Fruit fly (Drosophila melanogaster) whole organism, prepupa: Measurements from ENCODE around the gene sick.
A peak's percentile ranks its signal among the peaks of the same experiment; 100 is the strongest.

ENCODE experiments used
- CG10631 ChIP-seq: fragments of 200-800 bp; sonication (Bioruptor generic); optimal IDR thresholded peaks from 2 replicates; lab custom pipeline; 2016; ENCODE audit warnings: missing biosample characterization, missing genetic modification characterization
- CG10669 ChIP-seq: fragments of 200-800 bp; sonication (Bioruptor generic); optimal IDR thresholded peaks from 3 replicates; lab custom pipeline; 2018; ENCODE audit warnings: missing biosample characterization, mild to moderate bottlenecking, missing genetic modification characterization, moderate library complexity
- CG11294 ChIP-seq: fragments of 200-800 bp; sonication (Bioruptor generic); IDR thresholded peaks from 2 replicates; pipeline ENCODE4 v1.3.6; 2022; ENCODE audit warnings: missing biosample characterization, missing genetic modification characterization
- CG11762 ChIP-seq: fragments of 200-800 bp; sonication (Bioruptor generic); optimal IDR thresholded peaks from 3 replicates; lab custom pipeline; 2016; ENCODE audit warnings: missing biosample characterization, missing genetic modification characterization; ENCODE audit not compliant: insufficient read depth
- CG11902 ChIP-seq: fragments of 200-800 bp; sonication (Bioruptor generic); optimal IDR thresholded peaks from 3 replicates; lab custom pipeline; 2016; ENCODE audit warnings: missing biosample characterization, missing genetic modification characterization
- CG15336 ChIP-seq: fragments of 200-800 bp; sonication (Bioruptor generic); IDR thresholded peaks from 2 replicates; pipeline ENCODE4 v1.3.6; 2022; ENCODE audit warnings: missing biosample characterization, missing genetic modification characterization
- CG1621 ChIP-seq: fragments of 200-800 bp; sonication (Bioruptor generic); optimal IDR thresholded peaks from 3 replicates; lab custom pipeline; 2018; ENCODE audit warnings: missing biosample characterization, mild to moderate bottlenecking, missing genetic modification characterization
- CG3032 ChIP-seq: fragments of 200-800 bp; optimal IDR thresholded peaks from 2 replicates; lab custom pipeline; 2019; ENCODE audit warnings: missing biosample characterization, mild to moderate bottlenecking, missing genetic modification characterization, moderate library complexity
- CG31627 ChIP-seq: fragments of 200-800 bp; sonication (Bioruptor generic); optimal IDR thresholded peaks from 3 replicates; lab custom pipeline; 2016; ENCODE audit warnings: missing biosample characterization, missing genetic modification characterization
- CG34406 ChIP-seq: fragments of 200-800 bp; sonication (Bioruptor generic); optimal IDR thresholded peaks from 3 replicates; lab custom pipeline; 2016; ENCODE audit warnings: missing biosample characterization, missing genetic modification characterization
- CG3919 ChIP-seq: fragments of 200-800 bp; sonication (Bioruptor generic); optimal IDR thresholded peaks from 3 replicates; lab custom pipeline; 2016; ENCODE audit warnings: missing biosample characterization, missing genetic modification characterization
- CG4318 ChIP-seq: fragments of 200-800 bp; sonication (Bioruptor generic); optimal IDR thresholded peaks from 3 replicates; lab custom pipeline; 2017; ENCODE audit warnings: missing biosample characterization, mild to moderate bottlenecking, missing genetic modification characterization
- CG6163 ChIP-seq: fragments of 200-800 bp; sonication (Bioruptor generic); IDR thresholded peaks from 3 replicates; pipeline ENCODE4 v1.3.6; 2022; ENCODE audit warnings: missing biosample characterization, missing genetic modification characterization
- CG6276 ChIP-seq: fragments of 200-800 bp; sonication (Bioruptor generic); optimal IDR thresholded peaks from 2 replicates; lab custom pipeline; 2017; ENCODE audit warnings: missing biosample characterization, mild to moderate bottlenecking, missing genetic modification characterization
- CG6808 ChIP-seq: fragments of 200-800 bp; sonication (Bioruptor generic); optimal IDR thresholded peaks from 3 replicates; lab custom pipeline; 2017; ENCODE audit warnings: missing biosample characterization, missing genetic modification characterization, mild to moderate bottlenecking, moderate library complexity, missing genetic modification reagents
- CG7368 ChIP-seq: fragments of 200-800 bp; sonication (Bioruptor generic); optimal IDR thresholded peaks from 3 replicates; lab custom pipeline; 2016; ENCODE audit warnings: missing biosample characterization, missing genetic modification characterization
- CG8319 ChIP-seq: fragments of 200-800 bp; sonication (Bioruptor generic); optimal IDR thresholded peaks from 3 replicates; lab custom pipeline; 2016; ENCODE audit warnings: missing biosample characterization, missing genetic modification characterization
- CG8632 ChIP-seq: fragments of 200-800 bp; sonication (Bioruptor generic); optimal IDR thresholded peaks from 3 replicates; lab custom pipeline; 2016; ENCODE audit warnings: missing biosample characterization, missing genetic modification characterization
- Eip78C ChIP-seq: fragments of 200-800 bp; sonication (Bioruptor generic); peaks from one replicate; lab custom pipeline; 2016; ENCODE audit warnings: missing biosample characterization, missing genetic modification characterization
- Eip93F ChIP-seq: fragments of 200-800 bp; sonication (Bioruptor generic); optimal IDR thresholded peaks from 2 replicates; lab custom pipeline; 2016; ENCODE audit warnings: missing biosample characterization, mild to moderate bottlenecking, missing genetic modification characterization
- Ets21C ChIP-seq: fragments of 200-800 bp; sonication (Bioruptor generic); optimal IDR thresholded peaks from 3 replicates; lab custom pipeline; 2016; ENCODE audit warnings: missing biosample characterization, missing genetic modification characterization
- Ets96B ChIP-seq: fragments of 200-800 bp; optimal IDR thresholded peaks from 2 replicates; lab custom pipeline; 2019; ENCODE audit warnings: missing biosample characterization, mild to moderate bottlenecking, missing genetic modification characterization, moderate library complexity
- Gug ChIP-seq: fragments of 200-800 bp; sonication (Bioruptor generic); IDR thresholded peaks from 2 replicates; pipeline ENCODE4 v1.3.6; 2022; ENCODE audit warnings: missing biosample characterization, missing genetic modification characterization
- Hr39 ChIP-seq: fragments of 200-800 bp; sonication (Bioruptor generic); optimal IDR thresholded peaks from 2 replicates; lab custom pipeline; 2016; ENCODE audit warnings: missing biosample characterization, missing genetic modification characterization
- Hr4 ChIP-seq: fragments of 200-800 bp; sonication (Bioruptor generic); optimal IDR thresholded peaks from 3 replicates; lab custom pipeline; 2016; ENCODE audit warnings: missing biosample characterization, missing genetic modification characterization
- Lpt ChIP-seq: fragments of 200-800 bp; sonication (Bioruptor generic); optimal IDR thresholded peaks from 3 replicates; lab custom pipeline; 2016; ENCODE audit warnings: missing biosample characterization, missing genetic modification characterization
- Met ChIP-seq: fragments of 200-800 bp; sonication (Bioruptor generic); optimal IDR thresholded peaks from 3 replicates; lab custom pipeline; 2016; ENCODE audit warnings: missing biosample characterization, missing genetic modification characterization
- OdsH ChIP-seq: fragments of 200-800 bp; sonication (Bioruptor generic); optimal IDR thresholded peaks from 3 replicates; lab custom pipeline; 2016; ENCODE audit warnings: missing biosample characterization, missing genetic modification characterization
- Sox102F ChIP-seq: fragments of 200-800 bp; sonication (Bioruptor generic); optimal IDR thresholded peaks from 2 replicates; lab custom pipeline; 2016; ENCODE audit warnings: missing biosample characterization, mild to moderate bottlenecking, missing genetic modification characterization
- Sox14 ChIP-seq: fragments of 200-800 bp; sonication (Bioruptor generic); optimal IDR thresholded peaks from 3 replicates; lab custom pipeline; 2016; ENCODE audit warnings: missing biosample characterization, missing genetic modification characterization
- achi ChIP-seq: fragments of 200-800 bp; sonication (Bioruptor generic); optimal IDR thresholded peaks from 3 replicates; lab custom pipeline; 2016; ENCODE audit warnings: missing biosample characterization, missing genetic modification characterization
- acj6 ChIP-seq: fragments of 200-800 bp; sonication (Bioruptor generic); optimal IDR thresholded peaks from 3 replicates; lab custom pipeline; 2016; ENCODE audit warnings: missing biosample characterization, missing genetic modification characterization
- cyc ChIP-seq: fragments of 200-800 bp; sonication (Bioruptor generic); optimal IDR thresholded peaks from 3 replicates; lab custom pipeline; 2016; ENCODE audit warnings: missing biosample characterization, missing genetic modification characterization
- dac ChIP-seq: fragments of 200-800 bp; sonication (Bioruptor generic); optimal IDR thresholded peaks from 2 replicates; lab custom pipeline; 2017; ENCODE audit warnings: missing biosample characterization, mild to moderate bottlenecking, missing genetic modification characterization
- dsx ChIP-seq: fragments of 200-800 bp; optimal IDR thresholded peaks from 3 replicates; lab custom pipeline; 2019; ENCODE audit warnings: missing biosample characterization, mild to moderate bottlenecking, missing genetic modification characterization, moderate library complexity; ENCODE audit not compliant: poor library complexity, severe bottlenecking
- eg ChIP-seq: fragments of 200-800 bp; sonication (Bioruptor generic); IDR thresholded peaks from 3 replicates; pipeline ENCODE4 v1.3.6; 2022; ENCODE audit warnings: missing biosample characterization, missing genetic modification characterization
- esn ChIP-seq: fragments of 200-800 bp; sonication (Bioruptor generic); optimal IDR thresholded peaks from 2 replicates; lab custom pipeline; 2016; ENCODE audit warnings: missing biosample characterization, mild to moderate bottlenecking, missing genetic modification characterization, moderate library complexity
- fd59A ChIP-seq: fragments of 200-800 bp; sonication (Bioruptor generic); optimal IDR thresholded peaks from 2 replicates; lab custom pipeline; 2017; ENCODE audit warnings: missing biosample characterization, mild to moderate bottlenecking, missing genetic modification characterization, missing genetic modification reagents
- fd85E ChIP-seq: fragments of 200-800 bp; sonication (Bioruptor generic); optimal IDR thresholded peaks from 3 replicates; lab custom pipeline; 2016; ENCODE audit warnings: missing biosample characterization, missing genetic modification characterization
- fkh ChIP-seq: fragments of 200-800 bp; sonication (Bioruptor generic); optimal IDR thresholded peaks from 3 replicates; lab custom pipeline; 2017; ENCODE audit warnings: missing biosample characterization, mild to moderate bottlenecking, missing genetic modification characterization, moderate library complexity
- lz ChIP-seq: fragments of 200-800 bp; sonication (Bioruptor generic); optimal IDR thresholded peaks from 3 replicates; lab custom pipeline; 2016; ENCODE audit warnings: missing biosample characterization, missing genetic modification characterization
- net ChIP-seq: fragments of 200-800 bp; sonication (Bioruptor generic); optimal IDR thresholded peaks from 3 replicates; lab custom pipeline; 2016; ENCODE audit warnings: missing biosample characterization, missing genetic modification characterization
- spab ChIP-seq: fragments of 200-800 bp; sonication (Bioruptor generic); optimal IDR thresholded peaks from 2 replicates; lab custom pipeline; 2017; ENCODE audit warnings: missing biosample characterization, mild to moderate bottlenecking, missing genetic modification characterization, missing genetic modification reagents
- ss ChIP-seq, 2 experiments: fragments of 200-800 bp; sonication (Bioruptor generic); optimal IDR thresholded peaks; 2 replicates in 1 of 2; 3 replicates in 1 of 2; lab custom pipeline; 2017 to 2018; ENCODE audit warnings: mild to moderate bottlenecking in 2 of 2, missing biosample characterization in 2 of 2, missing genetic modification characterization in 2 of 2, moderate library complexity in 1 of 2
- vri ChIP-seq: fragments of 200-800 bp; sonication (Bioruptor generic); optimal IDR thresholded peaks from 3 replicates; lab custom pipeline; 2016; ENCODE audit warnings: missing biosample characterization, mild to moderate bottlenecking, missing genetic modification characterization

sick gene

DNA sequence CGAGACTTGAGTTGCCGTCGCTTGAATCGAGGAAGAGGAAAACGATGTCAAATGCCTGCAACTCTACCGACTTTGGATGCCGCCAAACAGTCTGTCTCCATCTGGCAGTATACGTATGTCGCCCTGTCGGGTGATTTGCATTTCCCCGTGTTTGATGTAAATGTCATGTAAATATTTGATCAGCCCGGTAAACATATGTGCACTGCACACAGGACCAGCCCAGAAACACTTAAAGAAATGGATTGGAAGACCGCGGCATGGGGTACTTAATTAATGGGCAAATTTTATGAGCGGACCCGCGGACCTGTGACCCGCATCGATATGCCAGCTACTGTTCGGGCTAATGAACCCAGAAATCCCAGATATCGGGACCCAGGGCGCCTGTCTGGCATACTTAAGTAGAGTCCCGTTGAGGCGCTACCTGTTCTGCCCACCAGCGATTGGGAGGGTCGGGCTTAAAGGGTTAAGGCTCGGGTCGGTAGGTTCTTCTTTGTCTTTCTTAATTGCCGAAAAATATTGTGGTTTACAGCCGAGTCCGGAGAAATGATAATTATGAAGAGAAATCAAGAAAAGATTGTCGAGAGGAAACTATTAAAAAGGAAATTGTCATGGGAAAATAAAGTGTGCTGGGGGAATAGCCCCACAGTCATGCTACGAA is 141.8 kb downstream of the sick start:
- TF ChIP-seq CG6808 (no peak), net (GFP tag; lab: Kevin White, UChicago) (no peak), CG11902 (GFP tag; lab: Kevin White, UChicago) (no peak), Eip78C (GFP tag; lab: Kevin White, UChicago) (peak; percentile 19), Hr39 (no peak), CG31627 (GFP tag; lab: Kevin White, UChicago) (no peak), esn (no peak), achi (GFP tag; lab: Kevin White, UChicago) (no peak), fkh (GFP tag; lab: Kevin White, UChicago) (peak; percentile 31), CG8319 (GFP tag; lab: Kevin White, UChicago) (no peak)

DNA sequence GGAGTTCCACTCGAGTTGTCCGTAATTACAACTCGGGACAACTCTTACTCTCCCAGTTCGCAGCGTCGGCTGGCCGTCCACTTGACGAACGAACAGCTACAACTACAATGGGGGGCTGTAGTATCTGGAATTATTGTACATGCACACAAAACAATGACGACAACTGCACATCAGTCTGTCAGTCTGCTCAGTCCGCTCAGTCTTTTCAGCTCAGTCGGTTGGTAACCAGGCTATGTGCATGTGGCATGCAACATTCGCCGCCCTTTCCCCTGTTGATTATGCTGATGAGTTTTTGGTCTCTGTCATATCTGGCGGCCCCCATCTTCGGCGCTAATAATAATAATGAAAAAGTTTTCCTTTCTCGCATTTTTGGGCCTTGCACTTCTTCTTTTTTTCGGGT is 143.9 kb downstream of the sick start:
- TF ChIP-seq CG11294 (GFP tag; lab: Robert Waterston, UW) (no peak), vri (no peak), cyc (GFP tag; lab: Kevin White, UChicago) (no peak), fd85E (GFP tag; lab: Kevin White, UChicago) (no peak), CG1621 (tag; lab: Kevin White, UChicago) (no peak), CG15336 (GFP tag; lab: Robert Waterston, UW) (no peak), Eip78C (GFP tag; lab: Kevin White, UChicago) (peak; percentile 40), ss (GFP tag; optimal IDR thresholded peaks at IDR 0.05; lab: Kevin White, UChicago) (peak; percentile 22 to 90), OdsH (GFP tag; lab: Kevin White, UChicago) (no peak)

DNA sequence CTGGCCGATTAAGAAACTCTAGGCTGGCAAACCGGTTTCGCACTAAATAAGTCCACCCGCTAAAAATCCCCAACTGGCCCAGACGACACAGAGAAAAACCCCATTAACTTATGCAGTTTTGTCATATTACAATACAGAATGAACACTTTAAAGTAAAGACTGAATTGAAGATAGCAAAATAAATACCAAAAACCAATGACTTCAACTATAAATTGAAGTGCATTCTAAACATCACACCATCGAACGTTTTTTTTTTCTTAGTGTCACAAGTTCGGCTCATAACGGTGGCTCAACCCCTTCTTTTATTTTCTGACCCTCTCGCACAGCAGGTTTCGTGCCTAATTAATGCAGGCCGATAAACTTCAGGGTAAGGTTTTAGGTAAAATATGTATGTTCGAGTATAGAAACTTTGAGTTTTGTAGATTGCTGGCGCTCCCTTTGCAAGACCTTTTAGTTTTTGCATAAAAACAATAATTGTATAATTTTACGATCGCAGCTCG is 145.2 kb downstream of the sick start:
- peak; percentile 50 to 56 for TF ChIP-seq ss (GFP tag; optimal IDR thresholded peaks at IDR 0.05; lab: Kevin White, UChicago)
- TF ChIP-seq CG31627 (GFP tag; lab: Kevin White, UChicago) = peak; percentile 86
- TF ChIP-seq CG8632 (GFP tag; lab: Kevin White, UChicago) = peak; percentile 88
- peak; percentile 62 for TF ChIP-seq CG4318 (GFP tag; lab: Kevin White, UChicago)
- peak; percentile 54 for TF ChIP-seq Hr4
- TF ChIP-seq CG3919 (GFP tag; lab: Kevin White, UChicago) = peak; percentile 70
- TF ChIP-seq fkh (GFP tag; lab: Kevin White, UChicago) = peak; percentile 3
- TF ChIP-seq CG6276 (GFP tag; lab: Kevin White, UChicago) = peak; percentile 61
- TF ChIP-seq Eip93F (GFP tag; lab: Kevin White, UChicago) = no peak
- TF ChIP-seq Gug (GFP tag; lab: Robert Waterston, UW) = peak; percentile 75
- TF ChIP-seq Ets96B (tag; lab: Kevin White, UChicago) = peak; percentile 86
- TF ChIP-seq net (GFP tag; lab: Kevin White, UChicago) = peak; percentile 90
- TF ChIP-seq esn = peak; percentile 90
- no peak for TF ChIP-seq dac
- peak; percentile 87 for TF ChIP-seq CG10631
- TF ChIP-seq CG11294 (GFP tag; lab: Robert Waterston, UW) = peak; percentile 81
- peak; percentile 86 for TF ChIP-seq Sox102F
- TF ChIP-seq Lpt (GFP tag; lab: Kevin White, UChicago) = peak; percentile 70
- TF ChIP-seq fd59A (GFP tag; lab: Kevin White, UChicago) = peak; percentile 85
- TF ChIP-seq spab (GFP tag; lab: Kevin White, UChicago) = peak; percentile 87
- TF ChIP-seq cyc (GFP tag; lab: Kevin White, UChicago) = peak; percentile 32
- TF ChIP-seq CG10669 (GFP tag; lab: Kevin White, UChicago) = peak; percentile 89
- TF ChIP-seq Met (GFP tag; lab: Kevin White, UChicago) = peak; percentile 89
- peak; percentile 83 for TF ChIP-seq Sox14
- TF ChIP-seq CG6163 (GFP tag; lab: Robert Waterston, UW) = peak; percentile 82
- TF ChIP-seq CG7368 (GFP tag; lab: Kevin White, UChicago) = peak; percentile 88
- peak; percentile 84 for TF ChIP-seq lz (GFP tag; lab: Kevin White, UChicago)
- peak; percentile 85 for TF ChIP-seq Hr39
- TF ChIP-seq CG3032 = peak; percentile 81
- peak; percentile 87 for TF ChIP-seq CG34406
- TF ChIP-seq Ets21C (GFP tag; lab: Kevin White, UChicago) = peak; percentile 64
- peak; percentile 43 for TF ChIP-seq CG11902 (GFP tag; lab: Kevin White, UChicago)
- peak; percentile 88 for TF ChIP-seq Eip78C (GFP tag; lab: Kevin White, UChicago)
- TF ChIP-seq dsx (GFP tag; lab: Kevin White, UChicago) = peak; percentile 41
- TF ChIP-seq eg (GFP tag; lab: Robert Waterston, UW) = peak; percentile 89
- TF ChIP-seq CG11762 (GFP tag; lab: Kevin White, UChicago) = peak; percentile 80
- TF ChIP-seq acj6 = peak; percentile 91
